Worm (Caenorhabditis elegans) whole organism, L4 larva: ENCODE measurements around the gene dct-18.

ENCODE experiments used
- D1046.2 ChIP-seq: fragments of 200-800 bp; sonication (Bioruptor generic); IDR thresholded peaks from 2 replicates; pipeline ENCODE4 v1.3.6; 2022; ENCODE audit warnings: missing genetic modification characterization, missing compliant biosample characterization
- F10B5.3 ChIP-seq: sonication (generic microtip); optimal IDR thresholded peaks from 2 replicates; lab custom pipeline; 2016; ENCODE audit warnings: mild to moderate bottlenecking, missing genetic modification characterization, missing compliant biosample characterization
- F37D6.2 ChIP-seq: sonication (generic microtip); optimal IDR thresholded peaks from 2 replicates; lab custom pipeline; 2016; ENCODE audit warnings: mild to moderate bottlenecking, missing genetic modification characterization, missing compliant biosample characterization
- F44E2.7 ChIP-seq: fragments of 200-800 bp; sonication (Bioruptor generic); IDR thresholded peaks from 2 replicates; pipeline ENCODE4 v2.1.2; 2022; ENCODE audit warnings: missing genetic modification characterization, missing compliant biosample characterization
- R02D3.7 ChIP-seq: fragments of 150-350 bp; sonication (generic microtip); optimal IDR thresholded peaks from 3 replicates; lab custom pipeline; 2014; ENCODE audit warnings: missing biosample characterization, missing genetic modification characterization
- Y105C5A.15 ChIP-seq: fragments of 200-800 bp; sonication (Bioruptor generic); IDR thresholded peaks from 2 replicates; pipeline ENCODE4 v1.3.6; 2022; ENCODE audit warnings: missing genetic modification characterization, missing compliant biosample characterization
- Y48G9A.11 ChIP-seq: fragments of 200-800 bp; sonication (Bioruptor generic); IDR thresholded peaks from 2 replicates; pipeline ENCODE4 v1.3.6; 2022; ENCODE audit warnings: missing genetic modification reagents, missing genetic modification characterization, missing compliant biosample characterization
- Y75B8A.6 ChIP-seq: fragments of 200-800 bp; sonication (Bioruptor generic); IDR thresholded peaks from 2 replicates; pipeline ENCODE4 v1.3.6; 2022; ENCODE audit warnings: missing genetic modification reagents, missing genetic modification characterization, missing compliant biosample characterization
- ZK337.2 ChIP-seq: fragments of 200-800 bp; sonication (Bioruptor generic); IDR thresholded peaks from 2 replicates; pipeline ENCODE4 v1.3.6; 2022; ENCODE audit warnings: missing genetic modification reagents, missing genetic modification characterization, missing compliant biosample characterization
- ZK546.5 ChIP-seq, 2 experiments: sonication (generic microtip); optimal IDR thresholded peaks; 2 replicates each; lab custom pipeline; 2017; ENCODE audit warnings: missing biosample characterization in 2 of 2, missing genetic modification characterization in 2 of 2
- aly-2 ChIP-seq: sonication (generic microtip); optimal IDR thresholded peaks from 2 replicates; lab custom pipeline; 2018; ENCODE audit warnings: missing biosample characterization, missing genetic modification characterization
- attf-4 ChIP-seq: sonication (generic microtip); optimal IDR thresholded peaks from 3 replicates; lab custom pipeline; 2017; ENCODE audit warnings: missing biosample characterization, missing genetic modification characterization
- ceh-44 ChIP-seq: fragments of 200-800 bp; sonication (Bioruptor generic); IDR thresholded peaks from 2 replicates; pipeline ENCODE4 v1.3.6; 2022; ENCODE audit warnings: missing genetic modification reagents, missing genetic modification characterization, missing compliant biosample characterization
- ceh-82 ChIP-seq: sonication (generic microtip); optimal IDR thresholded peaks from 2 replicates; lab custom pipeline; 2017; ENCODE audit warnings: missing biosample characterization, missing genetic modification characterization
- daf-12 ChIP-seq: fragments of 150-350 bp; optimal IDR thresholded peaks from 2 replicates; lab custom pipeline; 2014; ENCODE audit warnings: missing biosample characterization, missing genetic modification reagents, missing genetic modification characterization
- daf-16 ChIP-seq, 3 experiments: sonication (generic microtip); optimal IDR thresholded peaks; 2 replicates each; lab custom pipeline; 2016 to 2017; ENCODE audit warnings: missing genetic modification characterization in 3 of 3, missing genetic modification reagents in 3 of 3, mild to moderate bottlenecking in 2 of 3, missing compliant biosample characterization in 2 of 3, missing biosample characterization in 1 of 3, moderate library complexity in 1 of 3
- daf-19 ChIP-seq: fragments of 200-800 bp; sonication (Bioruptor generic); conservative IDR thresholded peaks from 2 replicates; pipeline ENCODE4 v1.3.6; 2022; ENCODE audit warnings: missing genetic modification characterization, missing compliant biosample characterization
- dmd-6 ChIP-seq: fragments of 200-800 bp; sonication (Bioruptor generic); IDR thresholded peaks from 2 replicates; pipeline ENCODE4 v1.3.6; 2022; ENCODE audit warnings: missing genetic modification reagents, missing genetic modification characterization, missing compliant biosample characterization
- dmd-8 ChIP-seq: fragments of 200-800 bp; sonication (Bioruptor generic); IDR thresholded peaks from 2 replicates; pipeline ENCODE4 v1.3.6; 2022; ENCODE audit warnings: missing genetic modification characterization, missing compliant biosample characterization
- dpl-1 ChIP-seq: fragments of 150-350 bp; optimal IDR thresholded peaks from 2 replicates; lab custom pipeline; 2014; ENCODE audit warnings: missing biosample characterization, missing genetic modification reagents, missing genetic modification characterization
- egl-27 ChIP-seq: sonication (generic microtip); optimal IDR thresholded peaks from 3 replicates; lab custom pipeline; 2017; ENCODE audit warnings: missing biosample characterization, missing genetic modification reagents, missing genetic modification characterization
- fkh-10 ChIP-seq: fragments of 150-350 bp; optimal IDR thresholded peaks from 2 replicates; lab custom pipeline; 2014; ENCODE audit warnings: missing biosample characterization, missing genetic modification reagents, missing genetic modification characterization
- fos-1 ChIP-seq: fragments of 150-350 bp; optimal IDR thresholded peaks from 2 replicates; lab custom pipeline; 2014; ENCODE audit warnings: missing biosample characterization, missing genetic modification characterization
- hlh-11 ChIP-seq: fragments of 200-800 bp; sonication (Bioruptor generic); optimal IDR thresholded peaks from 2 replicates; lab custom pipeline; 2018; ENCODE audit warnings: mild to moderate bottlenecking, missing genetic modification characterization, missing compliant biosample characterization
- hmg-1.1 ChIP-seq: fragments of 200-800 bp; sonication (Bioruptor generic); IDR thresholded peaks from 2 replicates; pipeline ENCODE4 v1.3.6; 2022; ENCODE audit warnings: missing genetic modification reagents, missing genetic modification characterization, missing compliant biosample characterization
- jun-1 ChIP-seq: fragments of 150-350 bp; optimal IDR thresholded peaks from 2 replicates; lab custom pipeline; 2014; ENCODE audit warnings: missing biosample characterization, missing genetic modification reagents, missing genetic modification characterization
- lim-7 ChIP-seq: fragments of 200-800 bp; sonication (Bioruptor generic); IDR thresholded peaks from 2 replicates; pipeline ENCODE4 v1.3.6; 2022; ENCODE audit warnings: missing genetic modification characterization, missing compliant biosample characterization
- lin-1 ChIP-seq: fragments of 200-800 bp; sonication (Bioruptor generic); IDR thresholded peaks from 2 replicates; pipeline ENCODE4 v1.3.6; 2022; ENCODE audit warnings: missing genetic modification reagents, missing genetic modification characterization, missing compliant biosample characterization
- lin-29 ChIP-seq: fragments of 200-800 bp; sonication (Bioruptor generic); IDR thresholded peaks from 2 replicates; pipeline ENCODE4 v1.3.6; 2022; ENCODE audit warnings: missing genetic modification reagents, missing genetic modification characterization, missing compliant biosample characterization
- lin-39 ChIP-seq: fragments of 150-350 bp; optimal IDR thresholded peaks from 2 replicates; lab custom pipeline; 2014; ENCODE audit warnings: missing biosample characterization, missing genetic modification reagents, missing genetic modification characterization
- lir-3 ChIP-seq: sonication (generic microtip); optimal IDR thresholded peaks from 2 replicates; lab custom pipeline; 2016; ENCODE audit warnings: mild to moderate bottlenecking, missing genetic modification characterization, missing compliant biosample characterization
- lsy-2 ChIP-seq, 2 experiments: fragments of 150-350 bp in 1 of 2; sonication (generic microtip) in 1 of 2; optimal IDR thresholded peaks; 2 replicates each; lab custom pipeline; 2014 to 2017; ENCODE audit warnings: missing biosample characterization in 2 of 2, missing genetic modification characterization in 2 of 2
- madf-5 ChIP-seq, 2 experiments: fragments of 200-800 bp; sonication (Bioruptor generic); IDR thresholded peaks; 2 replicates each; pipeline ENCODE4 v1.3.6; 2022; ENCODE audit warnings: missing compliant biosample characterization in 2 of 2, missing genetic modification characterization in 2 of 2
- madf-9 ChIP-seq: fragments of 200-800 bp; sonication (Bioruptor generic); conservative IDR thresholded peaks from 2 replicates; pipeline ENCODE4 v1.3.6; 2022; ENCODE audit warnings: missing genetic modification reagents, missing genetic modification characterization, missing compliant biosample characterization
- mdt-29 ChIP-seq: fragments of 200-800 bp; sonication (Bioruptor generic); IDR thresholded peaks from 2 replicates; pipeline ENCODE4 v1.3.6; 2022; ENCODE audit warnings: missing genetic modification reagents, missing genetic modification characterization, missing compliant biosample characterization
- mep-1 ChIP-seq: fragments of 150-350 bp; sonication (generic microtip); optimal IDR thresholded peaks from 3 replicates; lab custom pipeline; 2014; ENCODE audit warnings: missing biosample characterization, missing genetic modification characterization
- mxl-3 ChIP-seq: fragments of 200-800 bp; sonication (Bioruptor generic); optimal IDR thresholded peaks from 2 replicates; lab custom pipeline; 2018; ENCODE audit warnings: mild to moderate bottlenecking, missing genetic modification characterization, missing compliant biosample characterization
- nhr-10 ChIP-seq: fragments of 150-350 bp; optimal IDR thresholded peaks from 2 replicates; lab custom pipeline; 2014; ENCODE audit warnings: missing biosample characterization, missing genetic modification characterization
- nhr-111 ChIP-seq: fragments of 200-800 bp; sonication (Bioruptor generic); optimal IDR thresholded peaks from 2 replicates; lab custom pipeline; 2018; ENCODE audit warnings: mild to moderate bottlenecking, missing genetic modification characterization, missing compliant biosample characterization
- nhr-237 ChIP-seq: sonication (generic microtip); optimal IDR thresholded peaks from 2 replicates; lab custom pipeline; 2017; ENCODE audit warnings: missing biosample characterization, missing genetic modification characterization
- nhr-41 ChIP-seq: fragments of 200-800 bp; sonication (Bioruptor generic); IDR thresholded peaks from 2 replicates; pipeline ENCODE4 v1.3.6; 2022; ENCODE audit warnings: missing genetic modification reagents, missing genetic modification characterization, missing compliant biosample characterization
- nhr-42 ChIP-seq: fragments of 200-800 bp; sonication (Bioruptor generic); IDR thresholded peaks from 2 replicates; pipeline ENCODE4 v1.3.6; 2022; ENCODE audit warnings: missing genetic modification characterization, missing compliant biosample characterization
- nhr-6 ChIP-seq: fragments of 150-350 bp; optimal IDR thresholded peaks from 2 replicates; lab custom pipeline; 2014; ENCODE audit warnings: missing biosample characterization, missing genetic modification characterization
- nhr-76 ChIP-seq: fragments of 150-350 bp; optimal IDR thresholded peaks from 2 replicates; lab custom pipeline; 2014; ENCODE audit warnings: missing biosample characterization, missing genetic modification characterization
- rbr-2 ChIP-seq: sonication (generic microtip); optimal IDR thresholded peaks from 2 replicates; lab custom pipeline; 2016; ENCODE audit warnings: missing genotype, missing genetic modification characterization, missing compliant biosample characterization
- set-16 ChIP-seq: fragments of 200-800 bp; sonication (Bioruptor generic); IDR thresholded peaks from 2 replicates; pipeline ENCODE4 v1.3.6; 2022; ENCODE audit warnings: missing genetic modification reagents, missing genetic modification characterization, missing compliant biosample characterization
- snpc-1.2 ChIP-seq: fragments of 200-800 bp; sonication (Bioruptor generic); IDR thresholded peaks from 2 replicates; pipeline ENCODE4 v1.3.6; 2022; ENCODE audit warnings: missing genetic modification reagents, missing genetic modification characterization, missing compliant biosample characterization
- snpc-4 ChIP-seq: fragments of 150-350 bp; optimal IDR thresholded peaks from 2 replicates; lab custom pipeline; 2014; ENCODE audit warnings: missing biosample characterization, missing genetic modification characterization
- spr-1 ChIP-seq: sonication (generic microtip); optimal IDR thresholded peaks from 2 replicates; lab custom pipeline; 2016; ENCODE audit warnings: mild to moderate bottlenecking, missing genetic modification characterization, missing compliant biosample characterization
- tra-1 ChIP-seq: fragments of 200-800 bp; sonication (Bioruptor generic); IDR thresholded peaks from 2 replicates; pipeline ENCODE4 v1.3.6; 2022; ENCODE audit warnings: missing genetic modification reagents, missing genetic modification characterization, missing compliant biosample characterization
- zfp-3 ChIP-seq: fragments of 200-800 bp; sonication (Bioruptor generic); conservative IDR thresholded peaks from 2 replicates; pipeline ENCODE4 v1.3.6; 2022; ENCODE audit warnings: missing genetic modification reagents, missing genetic modification characterization, missing compliant biosample characterization
- zip-11 ChIP-seq: fragments of 200-800 bp; sonication (Bioruptor generic); IDR thresholded peaks from 2 replicates; pipeline ENCODE4 v1.3.6; 2022; ENCODE audit warnings: missing genetic modification characterization, missing compliant biosample characterization
- zip-2 ChIP-seq: fragments of 150-350 bp; optimal IDR thresholded peaks from 2 replicates; lab custom pipeline; 2014; ENCODE audit warnings: missing biosample characterization, missing genetic modification characterization

dct-18 gene

DNA sequence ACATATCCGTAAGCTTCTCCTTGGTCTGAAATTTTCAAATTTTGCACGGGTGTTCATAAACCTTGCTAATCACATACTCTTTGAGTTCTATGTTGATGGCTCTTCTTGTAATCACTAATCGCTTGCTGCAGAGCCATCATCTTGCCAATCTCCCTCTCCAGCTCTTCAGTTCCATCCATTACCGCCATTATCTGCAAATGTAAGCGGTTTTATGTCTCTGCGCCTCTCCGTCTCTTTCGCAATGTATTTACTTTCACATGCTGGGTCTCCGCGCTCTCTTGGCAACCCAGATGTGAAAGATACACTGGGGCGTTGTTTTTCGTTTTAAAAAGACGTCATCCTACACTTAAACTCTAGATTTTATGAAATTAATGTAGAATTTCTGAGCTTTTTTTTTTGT lies 21.6 kb downstream of the dct-18 start (continued):
- no peak for TF ChIP-seq lin-1 (GFP tag; lab: Robert Waterston, UW)
- no peak for TF ChIP-seq fkh-10
- TF ChIP-seq aly-2 (tag; lab: Kevin White, UChicago) = no peak
- no peak for TF ChIP-seq snpc-1.2
- TF ChIP-seq Y75B8A.6 = no peak
- no peak for TF ChIP-seq dpl-1 (GFP tag; lab: Kevin White, UChicago)
- TF ChIP-seq F10B5.3 (tag; lab: Kevin White, UChicago) = no peak
- TF ChIP-seq madf-5 (GFP tag; IDR thresholded peaks at IDR 0.05; lab: Robert Waterston, UW) = no peak
- no peak for TF ChIP-seq dmd-8 (GFP tag; lab: Robert Waterston, UW)
- TF ChIP-seq daf-19 = 0 out of 2 replicates have a peak, but pooled peaks have one; percentile 64
- TF ChIP-seq lim-7 (GFP tag; lab: Robert Waterston, UW) = no peak
- TF ChIP-seq nhr-10 (tag; lab: Kevin White, UChicago) = no peak
- no peak for TF ChIP-seq jun-1 (tag; lab: Kevin White, UChicago)
- TF ChIP-seq nhr-41 = no peak
- TF ChIP-seq daf-12 (tag; lab: Kevin White, UChicago) = no peak
- no peak for TF ChIP-seq mxl-3 (GFP tag; lab: Kevin White, UChicago)
- TF ChIP-seq hmg-1.1 (GFP tag; lab: Robert Waterston, UW) = peak; percentile 49; the same call in 1 of the 2 replicates
- no peak for TF ChIP-seq madf-9
- TF ChIP-seq ceh-44 (GFP tag; lab: Robert Waterston, UW) = no peak
- no peak for TF ChIP-seq ZK546.5 (tag; optimal IDR thresholded peaks at IDR 0.05; lab: Kevin White, UChicago)
- TF ChIP-seq daf-16 (GFP tag; optimal IDR thresholded peaks at IDR 0.05; lab: Kevin White, UChicago) = peak in 1 of 2 experiments; percentile 61
- peak; percentile 92 for TF ChIP-seq daf-16 (tag; optimal IDR thresholded peaks at IDR 0.05; lab: Kevin White, UChicago)
- TF ChIP-seq set-16 = no peak
- TF ChIP-seq mdt-29 (GFP tag; lab: Robert Waterston, UW) = no peak
- no peak for TF ChIP-seq ZK337.2
- no peak for TF ChIP-seq egl-27 (tag; lab: Kevin White, UChicago)
- no peak for TF ChIP-seq D1046.2
- TF ChIP-seq fos-1 (tag; lab: Kevin White, UChicago) = no peak
- no peak for TF ChIP-seq R02D3.7
- no peak for TF ChIP-seq spr-1
- TF ChIP-seq mep-1 = peak; percentile 10
- no peak for TF ChIP-seq tra-1 (GFP tag; lab: Robert Waterston, UW)
- no peak for TF ChIP-seq Y105C5A.15 (GFP tag; lab: Robert Waterston, UW)
- TF ChIP-seq lin-29 (GFP tag; lab: Robert Waterston, UW) = no peak
- TF ChIP-seq attf-4 (tag; lab: Kevin White, UChicago) = no peak
- TF ChIP-seq zip-2 (tag; lab: Kevin White, UChicago) = no peak
- TF ChIP-seq nhr-42 (GFP tag; lab: Robert Waterston, UW) = no peak
- no peak for TF ChIP-seq nhr-6
- TF ChIP-seq lir-3 = no peak
- TF ChIP-seq lsy-2 (tag; optimal IDR thresholded peaks at IDR 0.05; lab: Kevin White, UChicago) = peak in 1 of 2 experiments; percentile 42
- peak; percentile 25 for TF ChIP-seq rbr-2
- TF ChIP-seq zfp-3 = no peak
- TF ChIP-seq lin-39 = no peak
- no peak for TF ChIP-seq Y48G9A.11 (GFP tag; lab: Robert Waterston, UW)
- TF ChIP-seq snpc-4 (tag; lab: Kevin White, UChicago) = no peak
- TF ChIP-seq F44E2.7 (GFP tag; lab: Robert Waterston, UW) = no peak
- no peak for TF ChIP-seq dmd-6
- TF ChIP-seq hlh-11 (tag; lab: Kevin White, UChicago) = peak; percentile 49
- no peak for TF ChIP-seq ceh-82 (tag; lab: Kevin White, UChicago)
- TF ChIP-seq F37D6.2 = no peak
- no peak for TF ChIP-seq zip-11 (GFP tag; lab: Robert Waterston, UW)
- no peak for TF ChIP-seq nhr-111 (GFP tag; lab: Kevin White, UChicago)
- no peak for TF ChIP-seq nhr-237 (tag; lab: Kevin White, UChicago)
- no peak for TF ChIP-seq nhr-76 (tag; lab: Kevin White, UChicago)
